Fruit fly (Drosophila melanogaster): ENCODE data around the gene CG43307.

dm6 chr2L:5771179-5771578, 40.2 kb upstream of the CG43307 start:
- TF ChIP-seq psq (optimal IDR thresholded peaks at IDR 0.05): no peak
- no peak for TF ChIP-seq h (optimal IDR thresholded peaks at IDR 0.05)
- no peak for TF ChIP-seq ttk (optimal IDR thresholded peaks at IDR 0.05)
- no peak for TF ChIP-seq Myc (optimal IDR thresholded peaks at IDR 0.05)
- no peak for TF ChIP-seq insv (optimal IDR thresholded peaks at IDR 0.05)
- TF ChIP-seq Sin3A (optimal IDR thresholded peaks at IDR 0.05): no peak
